Fruit fly (Drosophila melanogaster): Measurements from ENCODE around the gene Ucp4B.

The Ucp4B gene

DNA sequence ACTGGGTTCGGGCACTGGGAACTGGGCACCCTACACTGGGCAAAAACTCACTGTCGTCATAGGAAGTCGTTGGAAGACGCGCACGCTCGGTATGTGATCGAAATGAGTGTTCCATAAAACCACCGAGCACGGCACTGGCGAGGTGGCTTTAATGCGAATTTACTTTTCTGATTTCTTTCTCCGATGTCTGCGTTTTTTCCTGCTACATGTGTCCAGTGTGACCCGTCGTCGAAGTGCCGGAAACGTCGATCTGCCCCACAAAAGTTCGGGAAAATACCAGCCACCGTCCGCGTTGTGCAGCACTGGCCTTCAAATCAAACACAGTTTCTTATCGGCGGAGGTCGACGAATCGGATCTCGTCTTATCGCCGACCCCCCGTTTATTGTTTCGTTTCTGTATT is 29.6 kb downstream of the Ucp4B start, which contains the start of gene Kdm5 (continued):
- TF ChIP-seq Camta (GFP tag; optimal IDR thresholded peaks at IDR 0.05) (no peak), CG15011 (GFP tag; optimal IDR thresholded peaks at IDR 0.05) (no peak), gt (GFP tag; IDR thresholded peaks at IDR 0.05) (no peak), corto (GFP tag; optimal IDR thresholded peaks at IDR 0.05) (no peak), ara (GFP tag; IDR thresholded peaks at IDR 0.05) (peak; percentile 47; the same call in 1 of the 2 replicates), CG1792 (GFP tag; optimal IDR thresholded peaks at IDR 0.05) (no peak), abd-A (tag; optimal IDR thresholded peaks at IDR 0.05) (no peak), odd (GFP tag; optimal IDR thresholded peaks at IDR 0.05) (no peak), cwo (GFP tag; optimal IDR thresholded peaks at IDR 0.05) (no peak), sob (GFP tag; IDR thresholded peaks at IDR 0.05) (peak; percentile 49; the same call in 1 of the 2 replicates), br (optimal IDR thresholded peaks at IDR 0.05) (no peak), fru (optimal IDR thresholded peaks at IDR 0.05) (no peak), crol (GFP tag; IDR thresholded peaks at IDR 0.05) (peak; percentile 48; the same call in 1 of the 2 replicates), lilli (GFP tag; optimal IDR thresholded peaks at IDR 0.05) (peak; percentile 13), CG2116 (GFP tag; optimal IDR thresholded peaks at IDR 0.05) (peak; percentile 26), CG18262 (tag; optimal IDR thresholded peaks at IDR 0.05) (peak; percentile 8), CG18011 (GFP tag; optimal IDR thresholded peaks at IDR 0.05) (no peak), CG7745 (tag; optimal IDR thresholded peaks at IDR 0.05) (no peak), Bdp1 (GFP tag; optimal IDR thresholded peaks at IDR 0.05) (no peak), CG4404 (GFP tag; IDR thresholded peaks at IDR 0.05) (peak; percentile 38; the same call in 1 of the 2 replicates), gcm2 (GFP tag; optimal IDR thresholded peaks at IDR 0.05) (no peak), crp (GFP tag; optimal IDR thresholded peaks at IDR 0.05) (peak in 1 of 2 experiments; percentile 12), Sry-δ (GFP tag; optimal IDR thresholded peaks at IDR 0.05) (peak; percentile 37), CoRest (tag; optimal IDR thresholded peaks at IDR 0.05) (no peak), Gsc (GFP tag; IDR thresholded peaks at IDR 0.05) (no peak), CG34224 (GFP tag; IDR thresholded peaks at IDR 0.05; ENCODE audit: partially characterized antibody) (no peak), az2 (GFP tag; optimal IDR thresholded peaks at IDR 0.05) (no peak), phol (tag; optimal IDR thresholded peaks at IDR 0.05) (peak; percentile 70), kay (GFP tag; optimal IDR thresholded peaks at IDR 0.05) (no peak), knrl (GFP tag; IDR thresholded peaks at IDR 0.05; ENCODE audit: partially characterized antibody) (0 out of 3 replicates have a peak, but pooled peaks have one; percentile 12), CG10462 (GFP tag; optimal IDR thresholded peaks at IDR 0.05) (no peak), CrebB (tag; optimal IDR thresholded peaks at IDR 0.05) (peak; percentile 14), Gug (GFP tag; IDR thresholded peaks at IDR 0.05) (no peak; the same call in 3 of the 4 replicates), H2.0 (GFP tag; IDR thresholded peaks at IDR 0.05) (no peak), Lhr (GFP tag; optimal IDR thresholded peaks at IDR 0.05) (peak; percentile 60), CG34376 (GFP tag; optimal IDR thresholded peaks at IDR 0.05) (peak; percentile 19), CG1233 (GFP tag; optimal IDR thresholded peaks at IDR 0.05) (no peak), Jarid2 (GFP tag; optimal IDR thresholded peaks at IDR 0.05) (peak; percentile 42), grau (tag; optimal IDR thresholded peaks at IDR 0.05) (no peak), vfl (GFP tag; optimal IDR thresholded peaks at IDR 0.05) (no peak), CG4730 (GFP tag; IDR thresholded peaks at IDR 0.05) (no peak), Taf1 (GFP tag; IDR thresholded peaks at IDR 0.05) (no peak), sna (GFP tag; IDR thresholded peaks at IDR 0.05; ENCODE audit: partially characterized antibody) (no peak), sens (GFP tag) (peak; percentile 53), stwl (tag; optimal IDR thresholded peaks at IDR 0.05) (peak; percentile 71), sim (GFP tag; IDR thresholded peaks at IDR 0.05) (no peak), tup (GFP tag; optimal IDR thresholded peaks at IDR 0.05) (no peak), Sry-β (GFP tag; optimal IDR thresholded peaks at IDR 0.05) (no peak), CG12104 (GFP tag; optimal IDR thresholded peaks at IDR 0.05) (no peak), ash1 (GFP tag; optimal IDR thresholded peaks at IDR 0.05) (no peak), CG12659 (GFP tag; optimal IDR thresholded peaks at IDR 0.05) (peak; percentile 76)

All from whole organism, embryonic.